Fruit fly (Drosophila melanogaster): ENCODE results near the gene CG32755.
A peak's percentile ranks its signal among the peaks of the same experiment; 100 is the strongest.

The CG32755 gene

dm6 chrX:5980883-5981282 lies 30.8 kb downstream of the CG32755 start (continued):
- no peak for TF ChIP-seq Dp (GFP tag; optimal IDR thresholded peaks at IDR 0.05)
- TF ChIP-seq HLHmδ (GFP tag; optimal IDR thresholded peaks at IDR 0.05): no peak
- peak; percentile 36 for TF ChIP-seq tup (GFP tag; optimal IDR thresholded peaks at IDR 0.05)
- TF ChIP-seq CG34224 (GFP tag; IDR thresholded peaks at IDR 0.05; ENCODE audit: partially characterized antibody): no peak
- TF ChIP-seq CG3065 (GFP tag; optimal IDR thresholded peaks at IDR 0.05): peak; percentile 32
- peak; percentile 32; the same call in 1 of the 3 replicates for TF ChIP-seq jigr1 (GFP tag; IDR thresholded peaks at IDR 0.05)
- TF ChIP-seq lov (optimal IDR thresholded peaks at IDR 0.05): no peak
- TF ChIP-seq lov (GFP tag; IDR thresholded peaks at IDR 0.05): peak; percentile 70; the same call in 1 of the 3 replicates
- TF ChIP-seq chif (GFP tag; optimal IDR thresholded peaks at IDR 0.05): peak; percentile 23 to 42
- TF ChIP-seq stc (GFP tag; IDR thresholded peaks at IDR 0.05): peak; percentile 82
- TF ChIP-seq pita (GFP tag; optimal IDR thresholded peaks at IDR 0.05): no peak
- TF ChIP-seq tgo (GFP tag; IDR thresholded peaks at IDR 0.05): peak; percentile 81
- no peak for TF ChIP-seq dan (GFP tag; IDR thresholded peaks at IDR 0.05)
- TF ChIP-seq CG17359 (tag; optimal IDR thresholded peaks at IDR 0.05): peak; percentile 74
- TF ChIP-seq kay (GFP tag; optimal IDR thresholded peaks at IDR 0.05): peak; percentile 72
- TF ChIP-seq CG1602 (GFP tag; optimal IDR thresholded peaks at IDR 0.05): peak; percentile 48
- TF ChIP-seq Antp (GFP tag; optimal IDR thresholded peaks at IDR 0.05): peak; percentile 43
- peak; percentile 43 for TF ChIP-seq Vsx1 (GFP tag; optimal IDR thresholded peaks at IDR 0.05)
- TF ChIP-seq crp (GFP tag; optimal IDR thresholded peaks at IDR 0.05): no peak
- peak; percentile 53 for TF ChIP-seq CG1233 (GFP tag; optimal IDR thresholded peaks at IDR 0.05)
- peak; percentile 81 for TF ChIP-seq CG1603 (tag; optimal IDR thresholded peaks at IDR 0.05)
- no peak for TF ChIP-seq z (GFP tag; IDR thresholded peaks at IDR 0.05)
- no peak for TF ChIP-seq pum (GFP tag; optimal IDR thresholded peaks at IDR 0.05)
- peak; percentile 87 for TF ChIP-seq lab (GFP tag; optimal IDR thresholded peaks at IDR 0.05)
- no peak for TF ChIP-seq CG8359 (GFP tag; optimal IDR thresholded peaks at IDR 0.05; ENCODE audit: borderline replicate concordance)
- TF ChIP-seq CTCF (GFP tag; optimal IDR thresholded peaks at IDR 0.05): peak; percentile 5
- peak; percentile 82 for TF ChIP-seq Ptx1 (GFP tag; IDR thresholded peaks at IDR 0.05)
- TF ChIP-seq her (GFP tag; optimal IDR thresholded peaks at IDR 0.05): no peak
- TF ChIP-seq Dip2 (GFP tag; IDR thresholded peaks at IDR 0.05): 0 out of 2 replicates have a peak, but pooled peaks have one; percentile 15
- peak; percentile 13 for TF ChIP-seq CG4707 (GFP tag; optimal IDR thresholded peaks at IDR 0.05)
- peak; percentile 89 for TF ChIP-seq vvl (GFP tag; IDR thresholded peaks at IDR 0.05)
- peak; percentile 17; the same call in 1 of the 2 replicates for TF ChIP-seq Gsc (GFP tag; IDR thresholded peaks at IDR 0.05)
- TF ChIP-seq HLH3B (GFP tag; IDR thresholded peaks at IDR 0.05): peak; percentile 75
- TF ChIP-seq CkIIα-i1 (GFP tag; IDR thresholded peaks at IDR 0.05): no peak
- peak; percentile 87 for TF ChIP-seq CG11695 (GFP tag; IDR thresholded peaks at IDR 0.05)
- TF ChIP-seq lmd (GFP tag; IDR thresholded peaks at IDR 0.05): peak; percentile 87
- peak; percentile 9 for TF ChIP-seq CG15601 (tag; optimal IDR thresholded peaks at IDR 0.05)
- peak; percentile 30 for TF ChIP-seq CG6683 (GFP tag; optimal IDR thresholded peaks at IDR 0.05)
- peak; percentile 44 for TF ChIP-seq MTF-1 (GFP tag; optimal IDR thresholded peaks at IDR 0.05; ENCODE audit: borderline replicate concordance)
- no peak for TF ChIP-seq CG10959 (GFP tag; IDR thresholded peaks at IDR 0.05)
- TF ChIP-seq CG12104 (GFP tag; optimal IDR thresholded peaks at IDR 0.05): peak; percentile 44
- peak; percentile 78 for TF ChIP-seq Ets65A (GFP tag)
- peak; percentile 70 for TF ChIP-seq Xbp1 (GFP tag; optimal IDR thresholded peaks at IDR 0.05)
- TF ChIP-seq ase (GFP tag; IDR thresholded peaks at IDR 0.05): peak; percentile 68; the same call in 2 of the 3 replicates
- TF ChIP-seq wdn (GFP tag; IDR thresholded peaks at IDR 0.05): peak; percentile 66
- TF ChIP-seq sd (tag; optimal IDR thresholded peaks at IDR 0.05): peak; percentile 23
- TF ChIP-seq CHES-1-like (GFP tag; optimal IDR thresholded peaks at IDR 0.05): peak; percentile 14
- no peak for TF ChIP-seq kni (GFP tag; optimal IDR thresholded peaks at IDR 0.05)
- TF ChIP-seq CG6813 (GFP tag; optimal IDR thresholded peaks at IDR 0.05): peak; percentile 58
- TF ChIP-seq CG12219 (GFP tag; optimal IDR thresholded peaks at IDR 0.05): peak; percentile 71
- TF ChIP-seq CG11723 (GFP tag; optimal IDR thresholded peaks at IDR 0.05): peak; percentile 38
- peak; percentile 89 for TF ChIP-seq dysf (GFP tag; IDR thresholded peaks at IDR 0.05)

Measured in whole organism, embryonic.